Worm (Caenorhabditis elegans): ENCODE measurements around the gene K09C8.9.

The K09C8.9 gene

ce11 chrX:10967698-10968097, at the start of gene K09C8.9:
K09C8.9 (minus strand) TSS chrX:10967798.
- TF ChIP-seq arid-1 (GFP tag; conservative IDR thresholded peaks at IDR 0.05) (no peak), hmg-1.1 (GFP tag; IDR thresholded peaks at IDR 0.05) (no peak), hlh-30 (tag; optimal IDR thresholded peaks at IDR 0.05; ENCODE audit: insufficient read depth) (no peak)

- TF ChIP-seq nhr-77 (tag; optimal IDR thresholded peaks at IDR 0.05) (no peak), daf-12 (tag; optimal IDR thresholded peaks at IDR 0.05) (no peak), vab-7 (GFP tag; IDR thresholded peaks at IDR 0.05) (no peak), nhr-11 (tag; optimal IDR thresholded peaks at IDR 0.05) (no peak), F26F4.8 (GFP tag; conservative IDR thresholded peaks at IDR 0.05) (no peak), ceh-62 (tag; optimal IDR thresholded peaks at IDR 0.05) (no peak), nhr-111 (GFP tag; optimal IDR thresholded peaks at IDR 0.05) (no peak), F49E8.2 (tag; optimal IDR thresholded peaks at IDR 0.05; ENCODE audit: borderline replicate concordance) (no peak), nhr-6 (tag; optimal IDR thresholded peaks at IDR 0.05) (no peak), pha-4 (GFP tag; IDR thresholded peaks at IDR 0.05) (no peak), pha-4 (tag; optimal IDR thresholded peaks at IDR 0.05) (no peak), Y48G9A.11 (GFP tag; IDR thresholded peaks at IDR 0.05) (no peak), snpc-1.2 (GFP tag; IDR thresholded peaks at IDR 0.05) (no peak), F37D6.2 (tag; optimal IDR thresholded peaks at IDR 0.05) (no peak), zag-1 (tag; optimal IDR thresholded peaks at IDR 0.05) (no peak)
These were observed 48.5 kb upstream of the K09C8.9 start, which contains the start of gene egl-15 for ce11 chrX:11016100-11016499. egl-15 (plus strand) TSS chrX:11016400.

ce11 chrX:11014394-11015280, 47.0 kb upstream of the K09C8.9 start:
- TF ChIP-seq madf-5 (GFP tag; IDR thresholded peaks at IDR 0.05) (no peak), ceh-20 (GFP tag; IDR thresholded peaks at IDR 0.05) (no peak), hmg-1.1 (GFP tag; IDR thresholded peaks at IDR 0.05) (no peak), egl-43 (GFP tag; IDR thresholded peaks at IDR 0.05) (no peak), nhr-11 (tag; optimal IDR thresholded peaks at IDR 0.05) (no peak), unc-39 (tag; optimal IDR thresholded peaks at IDR 0.05) (no peak), ctbp-1 (GFP tag; IDR thresholded peaks at IDR 0.05) (no peak), ceh-32 (tag; optimal IDR thresholded peaks at IDR 0.05; ENCODE audit: poor library complexity) (no peak), tra-1 (GFP tag; IDR thresholded peaks at IDR 0.05) (no peak), ama-1 (optimal IDR thresholded peaks at IDR 0.05) (no peak), aly-2 (tag; optimal IDR thresholded peaks at IDR 0.05) (no peak), ZK337.2 (GFP tag; IDR thresholded peaks at IDR 0.05) (no peak), R02D3.7 (tag; optimal IDR thresholded peaks at IDR 0.05) (no peak), lir-3 (tag; optimal IDR thresholded peaks at IDR 0.05) (no peak), lin-29 (GFP tag; IDR thresholded peaks at IDR 0.05) (no peak), aha-1 (tag) (peak; percentile 41), unc-62 (GFP tag; optimal IDR thresholded peaks at IDR 0.05 in 1 of 2) (peak in 1 of 2 experiments; percentile 91), unc-62 (tag; optimal IDR thresholded peaks at IDR 0.05) (no peak), hlh-11 (tag; optimal IDR thresholded peaks at IDR 0.05) (peak; percentile 42), attf-4 (tag; optimal IDR thresholded peaks at IDR 0.05) (no peak), hlh-30 (tag; optimal IDR thresholded peaks at IDR 0.05; ENCODE audit: insufficient read depth) (peak; percentile 47), nhr-6 (tag; optimal IDR thresholded peaks at IDR 0.05) (no peak), nhr-28 (tag; optimal IDR thresholded peaks at IDR 0.05) (peak; percentile 49), zip-11 (GFP tag; IDR thresholded peaks at IDR 0.05) (no peak), nhr-102 (tag; optimal IDR thresholded peaks at IDR 0.05) (no peak), T26A8.4 (GFP tag; IDR thresholded peaks at IDR 0.05) (no peak), saeg-2 (GFP tag; IDR thresholded peaks at IDR 0.05) (no peak), fkh-10 (GFP tag; optimal IDR thresholded peaks at IDR 0.05) (no peak), snpc-4 (tag; optimal IDR thresholded peaks at IDR 0.05) (no peak), lsy-2 (tag; optimal IDR thresholded peaks at IDR 0.05) (no peak), arid-1 (GFP tag; conservative IDR thresholded peaks at IDR 0.05) (no peak), gei-8 (GFP tag; optimal IDR thresholded peaks at IDR 0.05) (no peak), mxl-3 (GFP tag; optimal IDR thresholded peaks at IDR 0.05) (peak; percentile 48), daf-16 (GFP tag; optimal IDR thresholded peaks at IDR 0.05) (no peak), daf-16 (tag; optimal IDR thresholded peaks at IDR 0.05) (no peak), snpc-1.2 (GFP tag; IDR thresholded peaks at IDR 0.05) (no peak)
